Worm (Caenorhabditis elegans): ENCODE data around the gene Y19D2B.1.

ce11 chrII:10895959-10896358 lies 26.8 kb downstream of the Y19D2B.1 start:
- no peak for TF ChIP-seq flt-1 (GFP tag; IDR thresholded peaks at IDR 0.05)
- no peak for TF ChIP-seq tra-4 (tag; optimal IDR thresholded peaks at IDR 0.05)
- no peak for TF ChIP-seq sea-1 (GFP tag; conservative IDR thresholded peaks at IDR 0.05)
- TF ChIP-seq ama-1 (optimal IDR thresholded peaks at IDR 0.05), result no peak
- no peak for TF ChIP-seq ceh-36 (tag; optimal IDR thresholded peaks at IDR 0.05)
- no peak for TF ChIP-seq hmbx-1 (tag; optimal IDR thresholded peaks at IDR 0.05)
- TF ChIP-seq B0310.2 (tag; optimal IDR thresholded peaks at IDR 0.05), result no peak
- TF ChIP-seq scrt-1 (GFP tag; IDR thresholded peaks at IDR 0.05), result no peak
- TF ChIP-seq hmg-4 (GFP tag; optimal IDR thresholded peaks at IDR 0.05), result no peak
- TF ChIP-seq ceh-13 (GFP tag; optimal IDR thresholded peaks at IDR 0.05), result no peak
- no peak for TF ChIP-seq aly-1 (tag; optimal IDR thresholded peaks at IDR 0.05)

Measured in whole organism, early embryonic.